Worm (Caenorhabditis elegans) whole organism, mixed stage, embryonic: ENCODE results near the gene Y67H2A.7.
A peak's percentile ranks its signal among the peaks of the same experiment; 100 is the strongest.

Experiments used
- M03D4.4 ChIP-seq: sonication (generic microtip); optimal IDR thresholded peaks from 2 replicates; lab custom pipeline; 2017; ENCODE audit warnings: mild to moderate bottlenecking, missing genetic modification characterization, missing compliant biosample characterization
- bed-3 ChIP-seq: fragments of 200-800 bp; sonication (Bioruptor generic); optimal IDR thresholded peaks from 3 replicates; lab custom pipeline; 2018; ENCODE audit warnings: mild to moderate bottlenecking, missing genetic modification characterization, moderate library complexity, missing compliant biosample characterization
- blmp-1 ChIP-seq: fragments of 150-350 bp; optimal IDR thresholded peaks from 2 replicates; lab custom pipeline; 2014; ENCODE audit warnings: missing biosample characterization, missing genetic modification characterization
- ceh-39 ChIP-seq: fragments of 150-350 bp; optimal IDR thresholded peaks from 2 replicates; lab custom pipeline; 2014; ENCODE audit warnings: missing biosample characterization, missing genetic modification characterization
- ceh-43 ChIP-seq: fragments of 200-800 bp; sonication (Bioruptor generic); optimal IDR thresholded peaks from 2 replicates; lab custom pipeline; 2018; ENCODE audit warnings: mild to moderate bottlenecking, missing genetic modification characterization, moderate library complexity, missing compliant biosample characterization
- ces-1 ChIP-seq: fragments of 150-350 bp; optimal IDR thresholded peaks from 2 replicates; lab custom pipeline; 2014; ENCODE audit warnings: missing biosample characterization, missing genetic modification reagents, missing genetic modification characterization
- cnd-1 ChIP-seq: fragments of 200-800 bp; sonication (Bioruptor generic); optimal IDR thresholded peaks from 2 replicates; lab custom pipeline; 2018; ENCODE audit warnings: mild to moderate bottlenecking, missing genetic modification characterization, missing compliant biosample characterization
- drap-1 ChIP-seq: fragments of 200-800 bp; sonication (Bioruptor generic); optimal IDR thresholded peaks from 3 replicates; lab custom pipeline; 2018; ENCODE audit warnings: mild to moderate bottlenecking, missing genetic modification characterization, missing compliant biosample characterization
- elt-1 ChIP-seq: sonication (generic microtip); optimal IDR thresholded peaks from 2 replicates; lab custom pipeline; 2017; ENCODE audit warnings: missing genetic modification characterization, mild to moderate bottlenecking, missing compliant biosample characterization, antibody characterized with exemption, moderate library complexity, borderline replicate concordance; ENCODE audit not compliant: insufficient read depth
- elt-3 ChIP-seq: fragments of 150-350 bp; optimal IDR thresholded peaks from 2 replicates; lab custom pipeline; 2014; ENCODE audit warnings: missing biosample characterization, missing genetic modification characterization
- flh-1 ChIP-seq: fragments of 200-800 bp; sonication (Bioruptor generic); optimal IDR thresholded peaks from 2 replicates; lab custom pipeline; 2018; ENCODE audit warnings: mild to moderate bottlenecking, missing genetic modification characterization, moderate library complexity, missing compliant biosample characterization
- ham-2 ChIP-seq: fragments of 200-800 bp; sonication (Bioruptor generic); optimal IDR thresholded peaks from 2 replicates; lab custom pipeline; 2018; ENCODE audit warnings: mild to moderate bottlenecking, missing genetic modification characterization, missing compliant biosample characterization
- hlh-1 ChIP-seq: fragments of 150-350 bp; optimal IDR thresholded peaks from 2 replicates; lab custom pipeline; 2014; ENCODE audit warnings: missing biosample characterization, missing genetic modification reagents, missing genetic modification characterization
- lin-13 ChIP-seq: fragments of 150-350 bp; optimal IDR thresholded peaks from 2 replicates; lab custom pipeline; 2014; ENCODE audit warnings: missing biosample characterization, missing genetic modification characterization
- lin-32 ChIP-seq: fragments of 200-800 bp; sonication (Bioruptor generic); optimal IDR thresholded peaks from 2 replicates; lab custom pipeline; 2018; ENCODE audit warnings: mild to moderate bottlenecking, missing genetic modification characterization, missing compliant biosample characterization
- lsy-2 ChIP-seq: fragments of 150-350 bp; optimal IDR thresholded peaks from 2 replicates; lab custom pipeline; 2014; ENCODE audit warnings: missing biosample characterization, missing genetic modification characterization
- mep-1 ChIP-seq: fragments of 150-350 bp; optimal IDR thresholded peaks from 2 replicates; lab custom pipeline; 2017; ENCODE audit warnings: missing biosample characterization, missing genetic modification reagents, missing genetic modification characterization, inconsistent platforms
- nhr-12 ChIP-seq: fragments of 150-350 bp; optimal IDR thresholded peaks from 2 replicates; lab custom pipeline; 2014; ENCODE audit warnings: missing biosample characterization, missing genetic modification characterization
- nhr-2 ChIP-seq: fragments of 150-350 bp; optimal IDR thresholded peaks from 2 replicates; lab custom pipeline; 2014; ENCODE audit warnings: missing biosample characterization, missing genetic modification characterization
- nhr-237 ChIP-seq: fragments of 150-350 bp; optimal IDR thresholded peaks from 2 replicates; lab custom pipeline; 2014; ENCODE audit warnings: missing biosample characterization, missing genetic modification characterization
- nhr-28 ChIP-seq: fragments of 150-350 bp; optimal IDR thresholded peaks from 2 replicates; lab custom pipeline; 2014; ENCODE audit warnings: missing biosample characterization, missing genetic modification characterization
- nhr-76 ChIP-seq: sonication (generic microtip); optimal IDR thresholded peaks from 2 replicates; lab custom pipeline; 2017; ENCODE audit warnings: missing biosample characterization, missing genetic modification characterization
- pha-4 ChIP-seq: fragments of 150-350 bp; optimal IDR thresholded peaks from 2 replicates; lab custom pipeline; 2018; ENCODE audit warnings: missing biosample characterization, missing genetic modification reagents, missing genetic modification characterization
- sem-2 ChIP-seq: fragments of 200-800 bp; sonication (Bioruptor generic); optimal IDR thresholded peaks from 2 replicates; lab custom pipeline; 2018; ENCODE audit warnings: mild to moderate bottlenecking, missing genetic modification characterization, missing compliant biosample characterization
- snpc-4 ChIP-seq: fragments of 150-350 bp; optimal IDR thresholded peaks from 2 replicates; lab custom pipeline; 2014; ENCODE audit warnings: missing biosample characterization, missing genetic modification characterization
- sptf-1 ChIP-seq: sonication (generic microtip); optimal IDR thresholded peaks from 2 replicates; lab custom pipeline; 2017; ENCODE audit warnings: mild to moderate bottlenecking, missing genetic modification characterization, moderate library complexity, missing compliant biosample characterization
- tbx-8 ChIP-seq: fragments of 200-800 bp; sonication (Bioruptor generic); optimal IDR thresholded peaks from 2 replicates; lab custom pipeline; 2018; ENCODE audit warnings: mild to moderate bottlenecking, missing genetic modification characterization, moderate library complexity, missing compliant biosample characterization
- unc-120 ChIP-seq: sonication (generic microtip); optimal IDR thresholded peaks from 2 replicates; lab custom pipeline; 2017; ENCODE audit warnings: missing genetic modification characterization, missing compliant biosample characterization; ENCODE audit not compliant: poor library complexity, severe bottlenecking
- unc-39 ChIP-seq: fragments of 150-350 bp; optimal IDR thresholded peaks from 2 replicates; lab custom pipeline; 2014; ENCODE audit warnings: missing biosample characterization, missing genetic modification characterization
- unc-62 ChIP-seq: fragments of 150-350 bp; optimal IDR thresholded peaks from 2 replicates; lab custom pipeline; 2014; ENCODE audit warnings: missing biosample characterization, missing genetic modification reagents, missing genetic modification characterization
- zip-8 ChIP-seq: fragments of 150-350 bp; optimal IDR thresholded peaks from 2 replicates; lab custom pipeline; 2014; ENCODE audit warnings: missing biosample characterization, missing genetic modification characterization

Y67H2A.7 gene

ce11 chrIV:13348592-13348991 is 45.0 kb downstream of the Y67H2A.7 start, which contains the start of gene W02A2.12:
TSS of gene W02A2.12 (minus strand) at chrIV:13348831.
- no peak for TF ChIP-seq zip-8
- TF ChIP-seq tbx-8 (GFP tag; lab: Kevin White, UChicago), result no peak
- no peak for TF ChIP-seq ces-1 (GFP tag; lab: Kevin White, UChicago)
- no peak for TF ChIP-seq elt-3 (tag; lab: Kevin White, UChicago)
- TF ChIP-seq nhr-2, result no peak
- TF ChIP-seq unc-120, result no peak
- TF ChIP-seq drap-1 (GFP tag; lab: Kevin White, UChicago), result no peak
- no peak for TF ChIP-seq bed-3
- TF ChIP-seq nhr-76 (tag; lab: Kevin White, UChicago), result no peak
- TF ChIP-seq lin-32 (GFP tag; lab: Kevin White, UChicago), result no peak
- TF ChIP-seq cnd-1 (tag; lab: Kevin White, UChicago), result no peak
- no peak for TF ChIP-seq sptf-1 (tag; lab: Kevin White, UChicago)
- TF ChIP-seq unc-62, result no peak

ce11 chrIV:13353143-13353773 is 49.7 kb downstream of the Y67H2A.7 start, which contains the start of the genes rec-8 and mex-5:
TSS of gene rec-8 (minus strand) at chrIV:13353193.
TSS of gene mex-5 (plus strand) at chrIV:13353723.
- TF ChIP-seq lsy-2 (tag; lab: Kevin White, UChicago) (peak; percentile 74), ceh-43 (GFP tag; lab: Kevin White, UChicago) (no peak)
- TF ChIP-seq, all 35 proteins: peak for 1

ce11 chrIV:13354044-13354443 is 50.5 kb downstream of the Y67H2A.7 start:
- TF ChIP-seq lin-32 (GFP tag; lab: Kevin White, UChicago) (no peak), nhr-2 (no peak), ces-1 (GFP tag; lab: Kevin White, UChicago) (no peak), nhr-28 (tag; lab: Kevin White, UChicago) (no peak), unc-120 (no peak), blmp-1 (tag; lab: Kevin White, UChicago) (no peak), mep-1 (tag; lab: Kevin White, UChicago) (no peak), snpc-4 (tag; lab: Kevin White, UChicago) (no peak), zip-8 (no peak), lin-13 (tag; lab: Kevin White, UChicago) (no peak), hlh-1 (no peak), ceh-39 (tag; lab: Kevin White, UChicago) (no peak), nhr-237 (tag; lab: Kevin White, UChicago) (no peak), bed-3 (no peak), flh-1 (GFP tag; lab: Kevin White, UChicago) (no peak)

ce11 chrIV:13356005-13356404 is 52.5 kb downstream of the Y67H2A.7 start:
- TF ChIP-seq unc-39 (no peak), lin-13 (tag; lab: Kevin White, UChicago) (no peak), ces-1 (GFP tag; lab: Kevin White, UChicago) (no peak), snpc-4 (tag; lab: Kevin White, UChicago) (no peak), sptf-1 (tag; lab: Kevin White, UChicago) (no peak), nhr-12 (tag; lab: Kevin White, UChicago) (no peak), ham-2 (GFP tag; lab: Kevin White, UChicago) (no peak), flh-1 (GFP tag; lab: Kevin White, UChicago) (no peak), lsy-2 (tag; lab: Kevin White, UChicago) (no peak), ceh-39 (tag; lab: Kevin White, UChicago) (no peak), pha-4 (no peak), hlh-1 (no peak), M03D4.4 (tag; lab: Kevin White, UChicago) (no peak)

- TF ChIP-seq nhr-28 (tag; lab: Kevin White, UChicago) (no peak), hlh-1 (no peak), nhr-2 (no peak), unc-62 (no peak), drap-1 (GFP tag; lab: Kevin White, UChicago) (no peak), elt-3 (tag; lab: Kevin White, UChicago) (no peak), ceh-39 (tag; lab: Kevin White, UChicago) (no peak), ham-2 (GFP tag; lab: Kevin White, UChicago) (no peak), sem-2 (no peak), blmp-1 (tag; lab: Kevin White, UChicago) (no peak), elt-1 (tag; lab: Kevin White, UChicago) (no peak), unc-39 (no peak), nhr-12 (tag; lab: Kevin White, UChicago) (no peak), pha-4 (no peak), nhr-76 (tag; lab: Kevin White, UChicago) (no peak), lin-32 (GFP tag; lab: Kevin White, UChicago) (no peak)
These were observed 54.9 kb downstream of the Y67H2A.7 start, which contains the start of gene W02A2.8 for ce11 chrIV:13358488-13358887. TSS of gene W02A2.8 (minus strand) at chrIV:13358588.
